Worm (Caenorhabditis elegans): ENCODE measurements around the gene M176.9.

DNA sequence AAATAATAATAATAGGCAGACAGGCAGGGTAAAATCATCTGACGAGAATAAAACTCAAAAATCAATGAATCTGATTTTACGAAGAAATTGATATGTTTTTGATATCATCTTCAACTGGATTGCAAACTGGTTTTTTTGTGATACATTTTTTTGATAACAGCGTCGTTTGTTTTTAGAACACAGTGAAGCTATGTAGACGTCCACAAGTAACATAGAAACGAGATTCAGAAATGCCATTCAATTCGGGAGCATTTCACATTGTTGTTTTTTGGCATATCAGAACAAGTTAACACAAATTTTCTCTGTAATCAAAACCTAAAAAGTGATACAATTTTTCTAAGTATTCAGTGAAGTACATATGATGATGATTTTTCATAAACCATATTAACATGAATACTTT, 26.8 kb upstream of the M176.9 start, which contains the start of gene chil-13:
- no peak for TF ChIP-seq skn-1 (tag; optimal IDR thresholded peaks at IDR 0.05)
- no peak for TF ChIP-seq nhr-11 (tag; optimal IDR thresholded peaks at IDR 0.05)
- no peak for TF ChIP-seq nhr-10 (tag; optimal IDR thresholded peaks at IDR 0.05)
- no peak for TF ChIP-seq lin-13 (GFP tag; optimal IDR thresholded peaks at IDR 0.05)
- no peak for TF ChIP-seq mab-5 (tag; optimal IDR thresholded peaks at IDR 0.05)

Data from whole organism, L2 larva.